Fruit fly (Drosophila melanogaster) whole organism: ENCODE results near the gene crp.

Source experiments
- CG8478 ChIP-seq: fragments of >200 bp; optimal IDR thresholded peaks from 2 replicates; lab custom pipeline; 2018; ENCODE audit warnings: inconsistent platforms
- EcR ChIP-seq, 2 experiments: fragments of >200 bp; optimal IDR thresholded peaks; 2 replicates each; lab custom pipeline; 2017; ENCODE audit warnings: missing biosample characterization in 2 of 2, missing genetic modification characterization in 2 of 2, missing genetic modification reagents in 2 of 2
- pan ChIP-seq: fragments of >200 bp; optimal IDR thresholded peaks from 2 replicates; lab custom pipeline; 2017
- psq ChIP-seq: fragments of >200 bp; optimal IDR thresholded peaks from 2 replicates; lab custom pipeline; 2017
- usp ChIP-seq: fragments of >200 bp; optimal IDR thresholded peaks from 2 replicates; lab custom pipeline; 2017; ENCODE audit warnings: missing biosample characterization, missing genetic modification characterization, mixed read lengths

dm6 chr2L:16320428-16320827, 32.9 kb upstream of the crp start:
- no peak for TF ChIP-seq pan (lab: Kevin White, UChicago)
- no peak for TF ChIP-seq CG8478 (lab: Kevin White, UChicago)
- TF ChIP-seq usp (GFP tag; lab: Kevin White, UChicago): no peak
- no peak for TF ChIP-seq psq (lab: Kevin White, UChicago)
- TF ChIP-seq EcR (GFP tag; optimal IDR thresholded peaks at IDR 0.05; lab: Kevin White, UChicago): no peak
